Worm (Caenorhabditis elegans) whole organism, L1 larva: ENCODE results near the gene dcn-1.

Experiments
- ces-1 ChIP-seq: fragments of 150-350 bp; optimal IDR thresholded peaks from 2 replicates; lab custom pipeline; 2014; ENCODE audit warnings: missing biosample characterization, missing genetic modification reagents, missing genetic modification characterization
- nhr-12 ChIP-seq: sonication (generic microtip); optimal IDR thresholded peaks from 2 replicates; lab custom pipeline; 2017; ENCODE audit warnings: missing biosample characterization, missing genetic modification characterization
- nhr-28 ChIP-seq: fragments of 150-350 bp; optimal IDR thresholded peaks from 2 replicates; lab custom pipeline; 2014; ENCODE audit warnings: missing biosample characterization, missing genetic modification characterization
- nhr-76 ChIP-seq: sonication (generic microtip); optimal IDR thresholded peaks from 2 replicates; lab custom pipeline; 2017; ENCODE audit warnings: missing biosample characterization, missing genetic modification characterization
- nhr-85 ChIP-seq: sonication (generic microtip); peaks from one replicate; lab custom pipeline; 2016; ENCODE audit warnings: missing genetic modification characterization, inconsistent platforms, missing compliant biosample characterization
- snpc-4 ChIP-seq: fragments of 150-350 bp; optimal IDR thresholded peaks from 2 replicates; lab custom pipeline; 2014; ENCODE audit warnings: missing biosample characterization, missing genetic modification characterization
- sup-37 ChIP-seq: fragments of 200-800 bp; sonication (Bioruptor generic); optimal IDR thresholded peaks from 2 replicates; lab custom pipeline; 2018; ENCODE audit warnings: mild to moderate bottlenecking, missing genetic modification characterization, missing compliant biosample characterization
- zag-1 ChIP-seq: fragments of 150-350 bp; optimal IDR thresholded peaks from 2 replicates; lab custom pipeline; 2014; ENCODE audit warnings: missing biosample characterization, missing genetic modification characterization
- ztf-11 ChIP-seq, 2 experiments: sonication (generic microtip); optimal IDR thresholded peaks; 2 replicates each; lab custom pipeline; 2016 to 2017; ENCODE audit warnings: missing genetic modification characterization in 2 of 2, missing biosample characterization in 1 of 2, missing compliant biosample characterization in 1 of 2

DNA sequence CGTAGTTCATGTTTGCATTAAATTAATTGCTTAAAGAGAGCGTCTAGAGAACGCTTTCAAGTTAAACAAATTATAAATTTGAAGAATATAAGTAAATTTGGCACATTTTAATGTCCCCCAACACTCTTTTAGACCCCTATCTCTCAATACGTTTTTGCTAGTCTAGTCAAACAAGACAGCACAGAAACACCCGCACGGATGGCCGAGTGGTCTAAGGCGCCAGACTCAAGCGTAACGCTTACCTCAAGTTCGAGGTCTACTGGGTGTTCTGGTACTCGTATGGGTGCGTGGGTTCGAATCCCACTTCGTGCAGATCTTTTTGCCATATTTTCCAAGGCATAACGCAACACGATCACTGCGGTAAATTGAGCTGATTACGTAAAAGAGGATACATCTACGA lies 48.6 kb downstream of the dcn-1 start:
- TF ChIP-seq sup-37 (GFP tag; lab: Kevin White, UChicago) (no peak), zag-1 (tag; lab: Kevin White, UChicago) (no peak), ces-1 (GFP tag; lab: Kevin White, UChicago) (no peak), ztf-11 (tag; optimal IDR thresholded peaks at IDR 0.05; lab: Kevin White, UChicago) (no peak), nhr-76 (tag; lab: Kevin White, UChicago) (no peak), nhr-28 (tag; lab: Kevin White, UChicago) (no peak), nhr-12 (tag; lab: Kevin White, UChicago) (no peak), snpc-4 (tag; lab: Kevin White, UChicago) (no peak), nhr-85 (tag; lab: Kevin White, UChicago) (peak; percentile 71)
